Worm (Caenorhabditis elegans): ENCODE measurements around the gene pfs-2.

pfs-2 gene

DNA sequence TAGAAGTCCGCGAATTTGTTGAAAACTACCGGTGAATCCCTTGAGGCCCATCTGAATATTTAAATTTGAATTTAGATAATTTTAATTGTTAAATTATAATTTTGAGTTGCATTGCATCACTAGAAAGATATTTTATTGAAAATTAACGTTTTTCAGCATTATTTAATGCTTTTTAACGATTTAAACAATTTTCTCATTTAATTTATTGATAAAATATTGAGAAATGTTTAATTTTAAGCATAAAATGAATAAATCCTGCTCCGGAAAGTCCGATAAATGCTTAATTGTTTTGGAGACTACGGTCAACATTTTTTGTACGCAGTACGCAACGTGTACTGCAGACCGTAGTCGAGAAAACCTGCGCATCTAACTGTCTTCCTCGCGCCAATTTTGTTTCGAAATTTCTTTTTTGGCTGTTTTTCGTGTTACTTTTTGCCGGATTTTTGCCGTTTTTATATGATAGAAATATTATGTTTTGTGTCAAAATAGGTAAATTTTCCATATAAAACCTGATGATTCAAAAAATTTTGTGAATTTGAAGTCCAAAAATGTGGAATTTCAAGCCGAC, 8.7 kb upstream of the pfs-2 start, which contains the start of the genes Y54G11A.17, lin-7 and elof-1 (continued):
- TF ChIP-seq nhr-237 (tag; optimal IDR thresholded peaks at IDR 0.05) (peak; percentile 82), nhr-12 (tag; optimal IDR thresholded peaks at IDR 0.05) (no peak)

- no peak for TF ChIP-seq unc-120 (tag; optimal IDR thresholded peaks at IDR 0.05; ENCODE audit: poor library complexity, severe bottlenecking)
- TF ChIP-seq snpc-4 (tag; optimal IDR thresholded peaks at IDR 0.05): no peak
- TF ChIP-seq lin-32 (GFP tag; optimal IDR thresholded peaks at IDR 0.05): no peak
- no peak for TF ChIP-seq mls-2 (tag; optimal IDR thresholded peaks at IDR 0.05)
- no peak for TF ChIP-seq pha-4 (tag; optimal IDR thresholded peaks at IDR 0.05)
- no peak for TF ChIP-seq nhr-12 (tag; optimal IDR thresholded peaks at IDR 0.05)
- no peak for TF ChIP-seq ztf-11 (tag; optimal IDR thresholded peaks at IDR 0.05)
- no peak for TF ChIP-seq mep-1 (tag; optimal IDR thresholded peaks at IDR 0.05)
- no peak for TF ChIP-seq M03D4.4 (tag; optimal IDR thresholded peaks at IDR 0.05)
- no peak for TF ChIP-seq cnd-1 (tag; optimal IDR thresholded peaks at IDR 0.05)
These were observed 7.4 kb upstream of the pfs-2 start for ce11 chrII:14350768-14351167.

DNA sequence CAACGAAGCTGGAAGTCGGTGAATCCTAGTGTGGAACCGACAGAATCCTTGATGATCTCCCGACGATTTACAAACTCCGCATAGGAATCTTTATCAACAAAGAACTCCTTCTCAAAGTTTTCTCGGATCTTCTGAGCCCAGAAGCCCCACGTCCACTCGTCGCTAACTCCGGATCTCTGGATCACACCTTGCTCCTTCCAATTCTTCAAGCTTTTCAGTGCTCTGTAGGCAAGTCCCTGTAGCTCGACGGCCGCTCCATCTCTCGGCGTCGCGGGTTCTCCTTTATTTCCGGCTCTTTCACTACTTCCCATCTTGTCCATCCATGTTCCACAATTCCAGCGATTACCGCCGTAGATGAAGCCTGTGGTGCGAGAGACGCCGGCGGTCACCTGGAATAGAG, 6.8 kb upstream of the pfs-2 start:
- TF ChIP-seq hlh-1 (tag; optimal IDR thresholded peaks at IDR 0.05): no peak
- TF ChIP-seq ham-2 (GFP tag; optimal IDR thresholded peaks at IDR 0.05): no peak
- no peak for TF ChIP-seq drap-1 (GFP tag; optimal IDR thresholded peaks at IDR 0.05)
- no peak for TF ChIP-seq nhr-12 (tag; optimal IDR thresholded peaks at IDR 0.05)
- TF ChIP-seq ceh-39 (tag; optimal IDR thresholded peaks at IDR 0.05): no peak
- no peak for TF ChIP-seq mls-2 (tag; optimal IDR thresholded peaks at IDR 0.05)
- no peak for TF ChIP-seq ztf-11 (tag; optimal IDR thresholded peaks at IDR 0.05)
- no peak for TF ChIP-seq lin-32 (GFP tag; optimal IDR thresholded peaks at IDR 0.05)
- no peak for TF ChIP-seq unc-62 (GFP tag; optimal IDR thresholded peaks at IDR 0.05)
- no peak for TF ChIP-seq M03D4.4 (tag; optimal IDR thresholded peaks at IDR 0.05)
- no peak for TF ChIP-seq ceh-83 (GFP tag; optimal IDR thresholded peaks at IDR 0.05)
- TF ChIP-seq sptf-1 (tag; optimal IDR thresholded peaks at IDR 0.05): no peak
- no peak for TF ChIP-seq mep-1 (tag; optimal IDR thresholded peaks at IDR 0.05)
- TF ChIP-seq lsy-2 (tag; optimal IDR thresholded peaks at IDR 0.05): no peak
- TF ChIP-seq ces-1 (GFP tag; optimal IDR thresholded peaks at IDR 0.05): no peak

ce11 chrII:14359007-14359406, 841 bp downstream of the pfs-2 start:
- TF ChIP-seq nhr-28 (tag; optimal IDR thresholded peaks at IDR 0.05) (no peak), nhr-12 (tag; optimal IDR thresholded peaks at IDR 0.05) (no peak), mep-1 (tag; optimal IDR thresholded peaks at IDR 0.05) (no peak), nhr-237 (tag; optimal IDR thresholded peaks at IDR 0.05) (no peak)

- TF ChIP-seq nhr-76 (tag; optimal IDR thresholded peaks at IDR 0.05) (no peak), unc-39 (tag; optimal IDR thresholded peaks at IDR 0.05) (no peak), mab-5 (tag; optimal IDR thresholded peaks at IDR 0.05) (no peak), elt-1 (tag; optimal IDR thresholded peaks at IDR 0.05; ENCODE audit: borderline replicate concordance, insufficient read depth) (no peak), bed-3 (GFP tag; optimal IDR thresholded peaks at IDR 0.05) (no peak), unc-62 (GFP tag; optimal IDR thresholded peaks at IDR 0.05) (no peak), nhr-12 (tag; optimal IDR thresholded peaks at IDR 0.05) (no peak), ces-1 (GFP tag; optimal IDR thresholded peaks at IDR 0.05) (no peak), tbx-8 (GFP tag; optimal IDR thresholded peaks at IDR 0.05) (no peak), lin-32 (GFP tag; optimal IDR thresholded peaks at IDR 0.05) (no peak), nhr-28 (tag; optimal IDR thresholded peaks at IDR 0.05) (no peak)
These were observed 2.5 kb downstream of the pfs-2 start for ce11 chrII:14360675-14361074.

- TF ChIP-seq ces-1 (GFP tag; optimal IDR thresholded peaks at IDR 0.05): no peak
- TF ChIP-seq M03D4.4 (tag; optimal IDR thresholded peaks at IDR 0.05): no peak
- TF ChIP-seq unc-39 (tag; optimal IDR thresholded peaks at IDR 0.05): no peak
- no peak for TF ChIP-seq lsy-2 (tag; optimal IDR thresholded peaks at IDR 0.05)
- TF ChIP-seq mep-1 (tag; optimal IDR thresholded peaks at IDR 0.05): no peak
- TF ChIP-seq drap-1 (GFP tag; optimal IDR thresholded peaks at IDR 0.05): no peak
- no peak for TF ChIP-seq lin-32 (GFP tag; optimal IDR thresholded peaks at IDR 0.05)
- no peak for TF ChIP-seq elt-3 (tag; optimal IDR thresholded peaks at IDR 0.05)
- TF ChIP-seq nhr-76 (tag; optimal IDR thresholded peaks at IDR 0.05): no peak
- no peak for TF ChIP-seq blmp-1 (tag; optimal IDR thresholded peaks at IDR 0.05)
- TF ChIP-seq ceh-43 (GFP tag; optimal IDR thresholded peaks at IDR 0.05): no peak
- TF ChIP-seq cnd-1 (tag; optimal IDR thresholded peaks at IDR 0.05): no peak
- TF ChIP-seq tbx-8 (GFP tag; optimal IDR thresholded peaks at IDR 0.05): no peak
- TF ChIP-seq ham-2 (GFP tag; optimal IDR thresholded peaks at IDR 0.05): no peak
These were observed 3.6 kb downstream of the pfs-2 start, which contains the start of gene tebp-1 for ce11 chrII:14361719-14362118. TSS of gene tebp-1 (plus strand) at chrII:14362019.
